Fruit fly (Drosophila melanogaster) whole organism, embryonic: ENCODE results near the gene mwh.

ENCODE experiments used
- BtbVII ChIP-seq: fragments of 200-800 bp; sonication (Bioruptor generic); optimal IDR thresholded peaks from 3 replicates; lab custom pipeline; 2017; ENCODE audit warnings: missing biosample characterization, mild to moderate bottlenecking, missing genetic modification characterization
- CG10959 ChIP-seq: fragments of 200-800 bp; sonication (Bioruptor generic); IDR thresholded peaks from 2 replicates; pipeline ENCODE4 v1.3.6; 2022; ENCODE audit warnings: missing biosample characterization, missing genetic modification characterization
- CG10979 ChIP-seq: fragments of 200-800 bp; sonication (Bioruptor generic); optimal IDR thresholded peaks from 2 replicates; lab custom pipeline; 2018; ENCODE audit warnings: missing biosample characterization, mild to moderate bottlenecking, missing genetic modification characterization, moderate library complexity
- CG11093 ChIP-seq: fragments of 200-800 bp; sonication (Bioruptor generic); IDR thresholded peaks from 3 replicates; pipeline ENCODE4 v1.3.6; 2022; ENCODE audit warnings: missing biosample characterization, missing genetic modification characterization
- CG12659 ChIP-seq: fragments of 200-800 bp; sonication (Bioruptor generic); optimal IDR thresholded peaks from 3 replicates; lab custom pipeline; 2017; ENCODE audit warnings: mild to moderate bottlenecking, missing biosample characterization, missing genetic modification reagents, missing genetic modification characterization
- CG12942 ChIP-seq: fragments of 200-800 bp; sonication (Bioruptor generic); optimal IDR thresholded peaks from 3 replicates; lab custom pipeline; 2016; ENCODE audit warnings: missing biosample characterization, missing genetic modification characterization
- CG13624 ChIP-seq: fragments of 200-800 bp; sonication (Bioruptor generic); optimal IDR thresholded peaks from 2 replicates; lab custom pipeline; 2016; ENCODE audit warnings: missing biosample characterization, missing genetic modification characterization
- CG1602 ChIP-seq: fragments of 200-800 bp; sonication (Bioruptor generic); optimal IDR thresholded peaks from 3 replicates; lab custom pipeline; 2016; ENCODE audit warnings: missing biosample characterization, missing genetic modification characterization
- CG16815 ChIP-seq: fragments of 200-800 bp; sonication (Bioruptor generic); optimal IDR thresholded peaks from 3 replicates; lab custom pipeline; 2017; ENCODE audit warnings: missing biosample characterization, mild to moderate bottlenecking, missing genetic modification characterization
- CG18476 ChIP-seq: fragments of 200-800 bp; sonication (Bioruptor generic); optimal IDR thresholded peaks from 2 replicates; lab custom pipeline; 2016; ENCODE audit warnings: missing biosample characterization, mild to moderate bottlenecking, missing genetic modification characterization
- CG18764 ChIP-seq: fragments of 200-800 bp; sonication (Bioruptor generic); optimal IDR thresholded peaks from 3 replicates; lab custom pipeline; 2016; ENCODE audit warnings: missing biosample characterization, missing genetic modification characterization
- CG2129 ChIP-seq: fragments of 200-800 bp; sonication (Bioruptor generic); IDR thresholded peaks from 2 replicates; pipeline ENCODE4 v1.3.6; 2022; ENCODE audit warnings: missing biosample characterization, missing genetic modification characterization; ENCODE audit not compliant: partially characterized antibody
- CG30403 ChIP-seq: fragments of 200-800 bp; sonication (Bioruptor generic); optimal IDR thresholded peaks from 3 replicates; lab custom pipeline; 2016; ENCODE audit warnings: missing biosample characterization, missing genetic modification characterization
- CG33213 ChIP-seq: fragments of 200-800 bp; sonication (Bioruptor generic); optimal IDR thresholded peaks from 3 replicates; lab custom pipeline; 2016; ENCODE audit warnings: missing biosample characterization, missing genetic modification characterization
- CG3995 ChIP-seq: fragments of 200-800 bp; sonication (Bioruptor generic); optimal IDR thresholded peaks from 3 replicates; lab custom pipeline; 2016; ENCODE audit warnings: missing biosample characterization, missing genetic modification characterization
- CG5953 ChIP-seq: fragments of 200-800 bp; sonication (Bioruptor generic); IDR thresholded peaks from 2 replicates; pipeline ENCODE4 v1.3.6; 2022; ENCODE audit warnings: missing biosample characterization, missing genetic modification characterization
- CG8290 ChIP-seq, 3 experiments: fragments of 200-800 bp; sonication (Bioruptor generic); optimal IDR thresholded peaks; 2 replicates each; lab custom pipeline; 2016 to 2019; ENCODE audit warnings: missing biosample characterization in 3 of 3, missing genetic modification characterization in 3 of 3, mild to moderate bottlenecking in 2 of 3, moderate library complexity in 1 of 3
- CoRest ChIP-seq: fragments of 200-800 bp; sonication (Bioruptor generic); optimal IDR thresholded peaks from 3 replicates; lab custom pipeline; 2018; ENCODE audit warnings: missing biosample characterization, mild to moderate bottlenecking, missing genetic modification characterization, moderate library complexity
- CrebB ChIP-seq: fragments of 200-800 bp; sonication (Bioruptor generic); optimal IDR thresholded peaks from 3 replicates; lab custom pipeline; 2018; ENCODE audit warnings: missing biosample characterization, mild to moderate bottlenecking, missing genetic modification characterization
- Ets97D ChIP-seq: fragments of 200-800 bp; sonication (Bioruptor generic); optimal IDR thresholded peaks from 3 replicates; lab custom pipeline; 2016; ENCODE audit warnings: missing biosample characterization, missing genetic modification characterization
- Fer3 ChIP-seq: fragments of 200-800 bp; sonication (Bioruptor generic); optimal IDR thresholded peaks from 2 replicates; lab custom pipeline; 2018; ENCODE audit warnings: missing biosample characterization, mild to moderate bottlenecking, missing genetic modification characterization, moderate library complexity
- HLHmδ ChIP-seq: fragments of 200-800 bp; sonication (Bioruptor generic); optimal IDR thresholded peaks from 2 replicates; lab custom pipeline; 2018; ENCODE audit warnings: missing biosample characterization, mild to moderate bottlenecking, missing genetic modification characterization, moderate library complexity
- Hand ChIP-seq: fragments of 200-800 bp; sonication (Bioruptor generic); optimal IDR thresholded peaks from 2 replicates; lab custom pipeline; 2017; ENCODE audit warnings: mild to moderate bottlenecking, missing biosample characterization, missing genetic modification reagents, missing genetic modification characterization
- NC2α ChIP-seq: fragments of 200-800 bp; sonication (Bioruptor generic); optimal IDR thresholded peaks from 2 replicates; lab custom pipeline; 2016; ENCODE audit warnings: missing biosample characterization, missing genetic modification characterization
- Nf-YC ChIP-seq: fragments of 200-800 bp; optimal IDR thresholded peaks from 3 replicates; lab custom pipeline; 2019; ENCODE audit warnings: missing biosample characterization, mild to moderate bottlenecking, missing genetic modification characterization, moderate library complexity
- Oli ChIP-seq: fragments of 200-800 bp; sonication (Bioruptor generic); optimal IDR thresholded peaks from 2 replicates; lab custom pipeline; 2018; ENCODE audit warnings: missing biosample characterization, mild to moderate bottlenecking, missing genetic modification characterization, moderate library complexity
- Sox100B ChIP-seq: fragments of 200-800 bp; sonication (Bioruptor generic); optimal IDR thresholded peaks from 3 replicates; lab custom pipeline; 2018; ENCODE audit warnings: missing biosample characterization, mild to moderate bottlenecking, missing genetic modification characterization
- Vsx1 ChIP-seq: fragments of 200-800 bp; sonication (Bioruptor generic); optimal IDR thresholded peaks from 2 replicates; lab custom pipeline; 2017; ENCODE audit warnings: missing biosample characterization, mild to moderate bottlenecking, missing genetic modification characterization, missing genetic modification reagents
- Xrp1 ChIP-seq: fragments of 200-800 bp; sonication (Bioruptor generic); IDR thresholded peaks from 2 replicates; pipeline ENCODE4 v1.3.6; 2022; ENCODE audit warnings: missing biosample characterization, missing genetic modification characterization
- abd-A ChIP-seq: fragments of 200-800 bp; sonication (Bioruptor generic); optimal IDR thresholded peaks from 3 replicates; lab custom pipeline; 2019; ENCODE audit warnings: missing biosample characterization, mild to moderate bottlenecking, missing genetic modification characterization, moderate library complexity
- cad ChIP-seq: fragments of >200 bp; optimal IDR thresholded peaks from 2 replicates; lab custom pipeline; 2017; ENCODE audit warnings: missing biosample characterization, missing genetic modification characterization
- crc ChIP-seq: fragments of 200-800 bp; sonication (Bioruptor generic); optimal IDR thresholded peaks from 2 replicates; lab custom pipeline; 2016; ENCODE audit warnings: missing biosample characterization, missing genetic modification characterization
- fd3F ChIP-seq: fragments of 200-800 bp; sonication (Bioruptor generic); optimal IDR thresholded peaks from 2 replicates; lab custom pipeline; 2018; ENCODE audit warnings: missing biosample characterization, mild to moderate bottlenecking, missing genetic modification characterization, moderate library complexity
- hkb ChIP-seq, 2 experiments: fragments of 200-800 bp in 1 of 2; fragments of >200 bp in 1 of 2; sonication (Bioruptor generic) in 1 of 2; IDR thresholded peaks in 1 of 2; optimal IDR thresholded peaks in 1 of 2; 2 replicates each; pipeline versions ENCODE4 v1.3.6 to Lab custom; 2017 to 2022; ENCODE audit warnings: missing biosample characterization in 1 of 2, missing genetic modification characterization in 1 of 2
- lola ChIP-seq, 3 experiments: fragments of >200 bp in 2 of 3; fragments of 200-800 bp in 1 of 3; sonication (Bioruptor generic) in 1 of 3; optimal IDR thresholded peaks; 2 replicates each; lab custom pipeline; 2017 to 2019; ENCODE audit warnings: missing biosample characterization in 3 of 3, missing genetic modification characterization in 3 of 3, mild to moderate bottlenecking in 1 of 3, moderate library complexity in 1 of 3
- mld ChIP-seq: fragments of 200-800 bp; sonication (Bioruptor generic); IDR thresholded peaks from 3 replicates; pipeline ENCODE4 v1.3.6; 2022; ENCODE audit warnings: missing biosample characterization, missing genetic modification characterization; ENCODE audit not compliant: partially characterized antibody
- nom ChIP-seq: fragments of 200-800 bp; sonication (Bioruptor generic); optimal IDR thresholded peaks from 2 replicates; lab custom pipeline; 2017; ENCODE audit warnings: missing biosample characterization, missing genetic modification characterization, mild to moderate bottlenecking, moderate library complexity, missing genetic modification reagents
- onecut ChIP-seq: fragments of 200-800 bp; sonication (Bioruptor generic); IDR thresholded peaks from 2 replicates; pipeline ENCODE4 v1.3.6; 2022; ENCODE audit warnings: missing biosample characterization, missing genetic modification characterization
- pan ChIP-seq, 4 experiments: fragments of >200 bp in 3 of 4; fragments of 200-800 bp in 1 of 4; sonication (Bioruptor generic) in 1 of 4; optimal IDR thresholded peaks in 3 of 4; IDR thresholded peaks in 1 of 4; 2 replicates each; pipeline versions ENCODE4 v1.3.6 to Lab custom; 2017 to 2022; ENCODE audit warnings: missing biosample characterization in 2 of 4, missing genetic modification characterization in 2 of 4, mixed read lengths in 1 of 4
- prd ChIP-seq, 3 experiments: fragments of >200 bp in 2 of 3; fragments of 200-800 bp in 1 of 3; sonication (Bioruptor generic) in 1 of 3; optimal IDR thresholded peaks in 2 of 3; IDR thresholded peaks in 1 of 3; 2 replicates in 2 of 3; 3 replicates in 1 of 3; pipeline versions ENCODE4 v1.3.6 to Lab custom; 2017 to 2022; ENCODE audit warnings: missing biosample characterization in 1 of 3, missing genetic modification characterization in 1 of 3
- rib ChIP-seq: fragments of 200-800 bp; sonication (Bioruptor generic); IDR thresholded peaks from 2 replicates; pipeline ENCODE4 v1.3.6; 2022; ENCODE audit warnings: missing biosample characterization, missing genetic modification characterization
- sc ChIP-seq, 3 experiments: fragments of >200 bp in 2 of 3; fragments of 200-800 bp in 1 of 3; sonication (Bioruptor generic) in 1 of 3; optimal IDR thresholded peaks; 2 replicates in 2 of 3; 3 replicates in 1 of 3; lab custom pipeline; 2017; ENCODE audit warnings: mild to moderate bottlenecking in 1 of 3, missing biosample characterization in 1 of 3, missing genetic modification characterization in 1 of 3, missing genetic modification reagents in 1 of 3
- seq ChIP-seq: fragments of 200-800 bp; sonication (Bioruptor generic); IDR thresholded peaks from 2 replicates; pipeline ENCODE4 v1.3.6; 2022; ENCODE audit warnings: missing biosample characterization, missing genetic modification characterization
- so ChIP-seq: fragments of 200-800 bp; sonication (Bioruptor generic); IDR thresholded peaks from 3 replicates; pipeline ENCODE4 v1.3.6; 2022; ENCODE audit warnings: missing biosample characterization, missing genetic modification characterization
- stc ChIP-seq: fragments of 200-800 bp; sonication (Bioruptor generic); IDR thresholded peaks from 2 replicates; pipeline ENCODE4 v1.3.6; 2022; ENCODE audit warnings: missing biosample characterization, missing genetic modification characterization

mwh gene

DNA sequence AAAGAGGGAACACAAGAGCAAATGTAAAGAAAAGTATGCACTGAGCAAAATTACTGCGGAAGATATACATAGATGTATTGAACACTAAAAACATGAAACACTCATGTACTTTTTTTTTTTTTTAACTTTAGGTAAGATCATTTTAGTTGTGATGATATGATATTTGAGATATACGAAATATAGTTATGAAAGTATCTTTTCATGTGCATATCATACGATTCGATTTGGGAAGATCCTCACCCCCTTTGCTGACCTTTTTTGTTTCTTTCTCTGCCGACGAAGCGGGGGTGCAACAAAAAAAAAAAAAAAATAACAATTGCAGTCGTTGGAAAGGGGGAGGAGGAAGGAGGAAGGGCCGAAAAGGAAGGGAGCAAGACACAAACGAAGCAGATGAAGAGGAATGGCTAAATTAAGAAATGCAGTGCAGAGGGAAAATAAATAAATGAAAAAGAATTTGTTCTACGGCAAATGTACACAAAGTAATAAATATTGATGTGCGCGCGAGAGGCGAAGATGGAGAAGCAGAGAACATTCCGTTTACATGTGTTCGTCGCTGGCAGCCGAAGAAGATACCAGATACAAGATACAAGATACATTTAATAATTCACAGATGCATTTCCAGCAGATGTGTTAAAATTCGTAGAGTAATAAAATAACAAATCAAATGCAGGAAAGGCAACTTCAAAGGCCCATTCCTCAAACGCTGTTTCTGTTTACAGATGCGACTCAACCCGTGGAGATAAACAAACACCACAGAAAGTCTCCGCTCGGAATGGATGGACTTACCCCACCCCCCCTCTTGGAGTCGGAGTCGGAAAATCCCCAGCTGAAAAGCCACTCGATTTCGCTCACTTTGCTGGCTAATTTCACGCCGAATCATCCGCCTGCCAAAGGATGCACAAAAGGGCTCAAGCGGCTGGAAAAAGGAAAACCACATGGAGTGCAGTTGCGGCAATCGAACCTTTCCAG lies 33.4 kb upstream of the mwh start (continued):
- TF ChIP-seq CG10979 (peak; percentile 69), pan (optimal IDR thresholded peaks at IDR 0.05; lab: Kevin White, UChicago) (no peak), pan (GFP tag; optimal IDR thresholded peaks at IDR 0.05 in 1 of 2, IDR thresholded peaks at IDR 0.05 in 1 of 2) (no peak), Vsx1 (GFP tag; lab: Kevin White, UChicago) (no peak), crc (peak; percentile 31), CG13624 (GFP tag; lab: Kevin White, UChicago) (no peak), Fer3 (no peak), CG11093 (peak; percentile 39; the same call in 1 of the 3 replicates), nom (no peak), CG1602 (peak; percentile 6), CG33213 (GFP tag; lab: Kevin White, UChicago) (no peak), abd-A (tag; lab: Kevin White, UChicago) (no peak), BtbVII (GFP tag; lab: Kevin White, UChicago) (no peak), CG8290 (GFP tag; optimal IDR thresholded peaks at IDR 0.05; lab: Kevin White, UChicago) (peak; percentile 59), CG8290 (tag; optimal IDR thresholded peaks at IDR 0.05; lab: Kevin White, UChicago) (no peak), rib (no peak), NC2α (no peak), Hand (GFP tag; lab: Kevin White, UChicago) (no peak), Ets97D (GFP tag; lab: Kevin White, UChicago) (no peak), Sox100B (GFP tag; lab: Kevin White, UChicago) (no peak), CG5953 (GFP tag; lab: Robert Waterston, UW) (no peak), sc (optimal IDR thresholded peaks at IDR 0.05; lab: Kevin White, UChicago) (no peak), sc (GFP tag; optimal IDR thresholded peaks at IDR 0.05; lab: Kevin White, UChicago) (no peak), HLHmδ (GFP tag; lab: Kevin White, UChicago) (peak; percentile 3), CG30403 (GFP tag; lab: Kevin White, UChicago) (peak; percentile 14), CoRest (tag; lab: Kevin White, UChicago) (no peak), CrebB (tag; lab: Kevin White, UChicago) (no peak), hkb (optimal IDR thresholded peaks at IDR 0.05; lab: Kevin White, UChicago) (no peak), hkb (GFP tag; IDR thresholded peaks at IDR 0.05; lab: Robert Waterston, UW) (peak; percentile 35), CG16815 (GFP tag; lab: Kevin White, UChicago) (no peak), mld (GFP tag; lab: Robert Waterston, UW) (no peak), CG3995 (GFP tag; lab: Kevin White, UChicago) (no peak), so (GFP tag; lab: Robert Waterston, UW) (no peak), CG12659 (GFP tag; lab: Kevin White, UChicago) (no peak), cad (GFP tag; lab: Kevin White, UChicago) (no peak), seq (GFP tag; lab: Robert Waterston, UW) (no peak), CG2129 (GFP tag; lab: Robert Waterston, UW) (no peak), onecut (GFP tag; lab: Robert Waterston, UW) (0 out of 2 replicates have a peak, but pooled peaks have one; percentile 15), fd3F (GFP tag; lab: Kevin White, UChicago) (no peak), CG10959 (GFP tag; lab: Robert Waterston, UW) (peak; percentile 56), CG12942 (no peak), Nf-YC (tag; lab: Kevin White, UChicago) (no peak), lola (GFP tag; optimal IDR thresholded peaks at IDR 0.05; lab: Kevin White, UChicago) (peak in 1 of 3 experiments; percentile 39), Oli (tag; lab: Kevin White, UChicago) (no peak), Xrp1 (GFP tag; lab: Robert Waterston, UW) (peak; percentile 73), CG18764 (GFP tag; lab: Kevin White, UChicago) (no peak), CG18476 (GFP tag; lab: Kevin White, UChicago) (no peak), stc (no peak), prd (optimal IDR thresholded peaks at IDR 0.05; lab: Kevin White, UChicago) (no peak), prd (GFP tag; IDR thresholded peaks at IDR 0.05; lab: Robert Waterston, UW) (peak; percentile 87)
